Fruit fly (Drosophila melanogaster) whole organism, embryonic: ENCODE results near the gene Ubc6.

Experiments
- BEAF-32 ChIP-seq: fragments of 200-800 bp; sonication (Bioruptor generic); optimal IDR thresholded peaks from 3 replicates; lab custom pipeline; 2017; ENCODE audit warnings: missing biosample characterization, missing genetic modification characterization, mild to moderate bottlenecking, moderate library complexity, missing genetic modification reagents
- CG12071 ChIP-seq: fragments of 200-800 bp; sonication (Bioruptor generic); optimal IDR thresholded peaks from 3 replicates; lab custom pipeline; 2018; ENCODE audit warnings: missing biosample characterization, mild to moderate bottlenecking, missing genetic modification characterization
- CG12104 ChIP-seq: fragments of 200-800 bp; sonication (Bioruptor generic); optimal IDR thresholded peaks from 3 replicates; lab custom pipeline; 2016; ENCODE audit warnings: missing biosample characterization, missing genetic modification characterization
- CG1233 ChIP-seq: fragments of 200-800 bp; sonication (Bioruptor generic); optimal IDR thresholded peaks from 4 replicates; lab custom pipeline; 2018; ENCODE audit warnings: missing biosample characterization, mild to moderate bottlenecking, missing genetic modification characterization
- CG12769 ChIP-seq: fragments of 200-800 bp; sonication (Bioruptor generic); optimal IDR thresholded peaks from 2 replicates; lab custom pipeline; 2019; ENCODE audit warnings: missing biosample characterization, mild to moderate bottlenecking, missing genetic modification characterization, moderate library complexity
- CG14965 ChIP-seq: fragments of 200-800 bp; sonication (Bioruptor generic); optimal IDR thresholded peaks from 2 replicates; lab custom pipeline; 2016; ENCODE audit warnings: missing biosample characterization, missing genetic modification characterization, borderline replicate concordance
- CG15514 ChIP-seq: fragments of 200-800 bp; sonication (Bioruptor generic); optimal IDR thresholded peaks from 3 replicates; lab custom pipeline; 2017; ENCODE audit warnings: missing biosample characterization, missing genetic modification characterization, mild to moderate bottlenecking, moderate library complexity, missing genetic modification reagents
- CG18764 ChIP-seq: fragments of 200-800 bp; sonication (Bioruptor generic); optimal IDR thresholded peaks from 3 replicates; lab custom pipeline; 2016; ENCODE audit warnings: missing biosample characterization, missing genetic modification characterization
- CG2116 ChIP-seq: fragments of 200-800 bp; sonication (Bioruptor generic); optimal IDR thresholded peaks from 3 replicates; lab custom pipeline; 2018; ENCODE audit warnings: missing biosample characterization, mild to moderate bottlenecking, missing genetic modification characterization
- CG2120 ChIP-seq: fragments of 200-800 bp; sonication (Bioruptor generic); optimal IDR thresholded peaks from 3 replicates; lab custom pipeline; 2016; ENCODE audit warnings: missing biosample characterization, missing genetic modification characterization
- CG3163 ChIP-seq: fragments of 200-800 bp; sonication (Bioruptor generic); optimal IDR thresholded peaks from 3 replicates; lab custom pipeline; 2016; ENCODE audit warnings: missing biosample characterization, missing genetic modification characterization
- CG4617 ChIP-seq: fragments of 200-800 bp; sonication (Bioruptor generic); optimal IDR thresholded peaks from 3 replicates; lab custom pipeline; 2016; ENCODE audit warnings: missing biosample characterization, missing genetic modification characterization, borderline replicate concordance
- CG6175 ChIP-seq: fragments of 200-800 bp; sonication (Bioruptor generic); IDR thresholded peaks from 3 replicates; pipeline ENCODE4 v1.3.6; 2022; ENCODE audit warnings: missing biosample characterization, missing genetic modification characterization
- CG6791 ChIP-seq: fragments of 200-800 bp; sonication (Bioruptor generic); IDR thresholded peaks from 3 replicates; pipeline ENCODE4 v1.3.6; 2022; ENCODE audit warnings: missing biosample characterization, missing genetic modification characterization; ENCODE audit not compliant: partially characterized antibody
- CG6854 ChIP-seq: fragments of 200-800 bp; sonication (Bioruptor generic); optimal IDR thresholded peaks from 3 replicates; lab custom pipeline; 2017; ENCODE audit warnings: missing biosample characterization, mild to moderate bottlenecking, missing genetic modification characterization
- CG7357 ChIP-seq: fragments of 200-800 bp; sonication (Bioruptor generic); IDR thresholded peaks from 3 replicates; pipeline ENCODE4 v1.3.6; 2022; ENCODE audit warnings: missing biosample characterization, missing genetic modification characterization
- CG7963 ChIP-seq: fragments of 200-800 bp; sonication (Bioruptor generic); IDR thresholded peaks from 3 replicates; pipeline ENCODE4 v1.3.6; 2022; ENCODE audit warnings: missing biosample characterization, missing genetic modification characterization; ENCODE audit not compliant: partially characterized antibody
- CG9215 ChIP-seq: fragments of 200-800 bp; sonication (Bioruptor generic); IDR thresholded peaks from 2 replicates; pipeline ENCODE4 v1.3.6; 2022; ENCODE audit warnings: missing biosample characterization, missing genetic modification characterization
- CG9727 ChIP-seq: fragments of 200-800 bp; sonication (Bioruptor generic); optimal IDR thresholded peaks from 3 replicates; lab custom pipeline; 2017; ENCODE audit warnings: missing biosample characterization, mild to moderate bottlenecking, missing genetic modification characterization
- Dip3 ChIP-seq: fragments of 200-800 bp; sonication (Bioruptor generic); optimal IDR thresholded peaks from 3 replicates; lab custom pipeline; 2016; ENCODE audit warnings: missing biosample characterization, missing genetic modification characterization
- Dll ChIP-seq: fragments of 200-800 bp; sonication (Bioruptor generic); IDR thresholded peaks from 4 replicates; pipeline ENCODE4 v1.3.6; 2022; ENCODE audit warnings: missing biosample characterization, missing genetic modification characterization; ENCODE audit not compliant: partially characterized antibody
- Doc3 ChIP-seq: fragments of 200-800 bp; sonication (Bioruptor generic); IDR thresholded peaks from 3 replicates; pipeline ENCODE4 v1.3.6; 2022; ENCODE audit warnings: missing biosample characterization, missing genetic modification characterization; ENCODE audit not compliant: partially characterized antibody
- Dref ChIP-seq: fragments of 200-800 bp; sonication (Bioruptor generic); IDR thresholded peaks from 2 replicates; pipeline ENCODE4 v1.3.6; 2022; ENCODE audit warnings: missing biosample characterization, missing genetic modification characterization
- GATAe ChIP-seq: fragments of 200-800 bp; sonication (Bioruptor generic); conservative IDR thresholded peaks from 2 replicates; pipeline ENCODE4 v1.3.6; 2022; ENCODE audit warnings: missing biosample characterization, missing genetic modification characterization
- Gug ChIP-seq: fragments of 200-800 bp; sonication (Bioruptor generic); IDR thresholded peaks from 4 replicates; pipeline ENCODE4 v1.3.6; 2022; ENCODE audit warnings: missing biosample characterization, missing genetic modification characterization
- H15 ChIP-seq: fragments of 200-800 bp; sonication (Bioruptor generic); IDR thresholded peaks from 3 replicates; pipeline ENCODE4 v1.3.6; 2022; ENCODE audit warnings: missing biosample characterization, missing genetic modification characterization
- Mes4 ChIP-seq: fragments of 200-800 bp; sonication (Bioruptor generic); optimal IDR thresholded peaks from 2 replicates; lab custom pipeline; 2016; ENCODE audit warnings: missing biosample characterization, missing genetic modification characterization
- Sry-δ ChIP-seq: fragments of 200-800 bp; sonication (Bioruptor generic); optimal IDR thresholded peaks from 2 replicates; lab custom pipeline; 2016; ENCODE audit warnings: missing biosample characterization, missing genetic modification characterization
- aop ChIP-seq: fragments of 200-800 bp; sonication (Bioruptor generic); IDR thresholded peaks from 2 replicates; pipeline ENCODE4 v1.3.6; 2022; ENCODE audit warnings: missing biosample characterization, missing genetic modification characterization
- ase ChIP-seq: fragments of 200-800 bp; sonication (Bioruptor generic); IDR thresholded peaks from 3 replicates; pipeline ENCODE4 v1.3.6; 2022; ENCODE audit warnings: missing biosample characterization, missing genetic modification characterization
- cato ChIP-seq: fragments of 200-800 bp; sonication (Bioruptor generic); optimal IDR thresholded peaks from 2 replicates; lab custom pipeline; 2016; ENCODE audit warnings: missing biosample characterization, missing genetic modification characterization, borderline replicate concordance
- cg ChIP-seq: fragments of 200-800 bp; sonication (Bioruptor generic); optimal IDR thresholded peaks from 3 replicates; lab custom pipeline; 2019; ENCODE audit warnings: missing biosample characterization, mild to moderate bottlenecking, missing genetic modification characterization, moderate library complexity
- crol ChIP-seq: fragments of 200-800 bp; sonication (Bioruptor generic); IDR thresholded peaks from 2 replicates; pipeline ENCODE4 v1.3.6; 2022; ENCODE audit warnings: missing biosample characterization, missing genetic modification characterization
- dmrt11E ChIP-seq: fragments of 200-800 bp; sonication (Bioruptor generic); optimal IDR thresholded peaks from 3 replicates; lab custom pipeline; 2018; ENCODE audit warnings: missing biosample characterization, mild to moderate bottlenecking, missing genetic modification characterization, moderate library complexity
- dysf ChIP-seq: fragments of 200-800 bp; sonication (Bioruptor generic); IDR thresholded peaks from 3 replicates; pipeline ENCODE4 v1.3.6; 2022; ENCODE audit warnings: missing biosample characterization, missing genetic modification characterization
- ems ChIP-seq: fragments of 200-800 bp; sonication (Bioruptor generic); optimal IDR thresholded peaks from 3 replicates; lab custom pipeline; 2016; ENCODE audit warnings: missing biosample characterization, missing genetic modification characterization
- esg ChIP-seq: fragments of 200-800 bp; sonication (Bioruptor generic); conservative IDR thresholded peaks from 2 replicates; pipeline ENCODE4 v1.3.6; 2022; ENCODE audit warnings: missing biosample characterization, missing genetic modification characterization
- gcm ChIP-seq: fragments of 200-800 bp; sonication (Bioruptor generic); optimal IDR thresholded peaks from 2 replicates; lab custom pipeline; 2019; ENCODE audit warnings: missing biosample characterization, mild to moderate bottlenecking, missing genetic modification characterization, moderate library complexity
- gem ChIP-seq: fragments of 200-800 bp; sonication (Bioruptor generic); optimal IDR thresholded peaks from 2 replicates; lab custom pipeline; 2019; ENCODE audit warnings: missing biosample characterization, mild to moderate bottlenecking, missing genetic modification characterization, moderate library complexity
- grau ChIP-seq: fragments of 200-800 bp; optimal IDR thresholded peaks from 3 replicates; lab custom pipeline; 2019; ENCODE audit warnings: missing biosample characterization, mild to moderate bottlenecking, missing genetic modification characterization, moderate library complexity
- pan ChIP-seq, 4 experiments: fragments of >200 bp in 3 of 4; fragments of 200-800 bp in 1 of 4; sonication (Bioruptor generic) in 1 of 4; optimal IDR thresholded peaks in 3 of 4; IDR thresholded peaks in 1 of 4; 2 replicates each; pipeline versions ENCODE4 v1.3.6 to Lab custom; 2017 to 2022; ENCODE audit warnings: missing biosample characterization in 2 of 4, missing genetic modification characterization in 2 of 4, mixed read lengths in 1 of 4
- pho ChIP-seq: fragments of 200-800 bp; sonication (Bioruptor generic); optimal IDR thresholded peaks from 2 replicates; lab custom pipeline; 2016; ENCODE audit warnings: missing biosample characterization, missing genetic modification characterization
- pros ChIP-seq: fragments of 200-800 bp; sonication (Bioruptor generic); optimal IDR thresholded peaks from 3 replicates; lab custom pipeline; 2019; ENCODE audit warnings: missing biosample characterization, mild to moderate bottlenecking, missing genetic modification characterization, moderate library complexity
- schlank ChIP-seq: fragments of 200-800 bp; sonication (Bioruptor generic); optimal IDR thresholded peaks from 2 replicates; lab custom pipeline; 2018; ENCODE audit warnings: missing biosample characterization, mild to moderate bottlenecking, missing genetic modification characterization
- sd ChIP-seq: fragments of 200-800 bp; sonication (Bioruptor generic); optimal IDR thresholded peaks from 3 replicates; lab custom pipeline; 2018; ENCODE audit warnings: missing biosample characterization, mild to moderate bottlenecking, missing genetic modification characterization, moderate library complexity
- stwl ChIP-seq: fragments of 200-800 bp; sonication (Bioruptor generic); optimal IDR thresholded peaks from 3 replicates; lab custom pipeline; 2018; ENCODE audit warnings: missing biosample characterization, mild to moderate bottlenecking, missing genetic modification characterization, moderate library complexity
- tgo ChIP-seq: fragments of 200-800 bp; sonication (Bioruptor generic); IDR thresholded peaks from 3 replicates; pipeline ENCODE4 v1.3.6; 2022; ENCODE audit warnings: missing biosample characterization, missing genetic modification characterization
- trh ChIP-seq: fragments of 200-800 bp; sonication (Bioruptor generic); optimal IDR thresholded peaks from 2 replicates; lab custom pipeline; 2016; ENCODE audit warnings: missing biosample characterization, missing genetic modification characterization
- zen ChIP-seq: fragments of 200-800 bp; sonication (Bioruptor generic); optimal IDR thresholded peaks from 3 replicates; lab custom pipeline; 2018; ENCODE audit warnings: missing biosample characterization, mild to moderate bottlenecking, missing genetic modification characterization, moderate library complexity

Gene Ubc6

DNA sequence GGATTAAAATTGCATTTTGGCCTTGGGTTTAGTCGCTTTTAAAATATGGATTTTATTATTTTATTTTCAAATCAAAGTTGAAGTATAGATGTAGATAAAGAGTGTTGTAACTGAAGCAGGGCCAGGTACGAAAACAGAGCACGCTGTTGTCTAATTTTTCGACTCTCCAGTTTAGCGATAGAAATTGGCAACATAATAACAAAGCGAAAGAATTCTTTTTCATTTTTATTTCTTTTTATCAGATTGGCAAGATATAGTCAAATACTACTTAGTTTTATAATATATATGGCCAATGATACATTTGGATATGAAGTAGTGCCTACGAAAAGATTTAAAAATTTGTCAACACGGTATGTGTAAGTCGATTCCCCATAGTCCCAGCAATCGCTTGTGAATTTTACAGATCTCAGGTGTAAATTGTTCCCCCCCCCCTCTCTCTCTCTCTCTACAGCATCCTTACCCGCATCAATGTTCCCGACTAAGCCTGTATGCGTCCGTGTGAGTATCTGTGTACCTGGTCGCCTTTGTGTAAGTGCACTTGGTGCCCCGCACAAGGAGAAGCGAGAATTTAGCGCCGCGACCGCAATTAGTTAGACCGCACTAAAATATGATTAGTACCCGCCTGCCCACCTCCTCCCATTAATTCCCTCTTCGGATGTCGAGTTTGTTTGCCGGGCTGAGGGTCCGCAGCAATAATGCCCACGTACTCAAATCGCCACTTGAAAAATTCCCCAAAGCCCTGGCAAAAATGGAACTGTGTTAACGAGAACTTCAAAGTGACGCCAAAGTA lies 23.6 kb upstream of the Ubc6 start (continued):
- TF ChIP-seq stwl (tag; lab: Kevin White, UChicago) = no peak
- TF ChIP-seq gcm (GFP tag; lab: Kevin White, UChicago) = peak; percentile 60
- TF ChIP-seq dmrt11E (tag; lab: Kevin White, UChicago) = peak; percentile 19
- no peak for TF ChIP-seq CG2120
- no peak for TF ChIP-seq CG4617 (GFP tag; lab: Kevin White, UChicago)
- no peak for TF ChIP-seq ase (GFP tag; lab: Robert Waterston, UW)
- peak; percentile 10 for TF ChIP-seq CG9727 (GFP tag; lab: Kevin White, UChicago)
- TF ChIP-seq H15 (GFP tag; lab: Robert Waterston, UW) = no peak
- peak; percentile 40 for TF ChIP-seq cg (GFP tag; lab: Kevin White, UChicago)
- no peak for TF ChIP-seq CG12104
- no peak for TF ChIP-seq CG6791 (GFP tag; lab: Robert Waterston, UW)
- peak; percentile 21 for TF ChIP-seq zen
- no peak for TF ChIP-seq CG3163 (GFP tag; lab: Kevin White, UChicago)
- no peak for TF ChIP-seq Gug
- TF ChIP-seq BEAF-32 (GFP tag; lab: Kevin White, UChicago) = no peak
- no peak for TF ChIP-seq sd (tag; lab: Kevin White, UChicago)
- TF ChIP-seq CG14965 = no peak
- TF ChIP-seq aop (GFP tag; lab: Robert Waterston, UW) = no peak
- TF ChIP-seq CG12769 = peak; percentile 0
- no peak for TF ChIP-seq CG2116 (GFP tag; lab: Kevin White, UChicago)
- TF ChIP-seq crol = peak; percentile 82
- TF ChIP-seq pan (optimal IDR thresholded peaks at IDR 0.05; lab: Kevin White, UChicago) = peak in 1 of 2 experiments; percentile 22
- peak in 1 of 2 experiments; percentile 55 for TF ChIP-seq pan (GFP tag; optimal IDR thresholded peaks at IDR 0.05 in 1 of 2, IDR thresholded peaks at IDR 0.05 in 1 of 2)
- TF ChIP-seq ems = no peak
- TF ChIP-seq CG6854 (GFP tag; lab: Kevin White, UChicago) = no peak
- TF ChIP-seq dysf (GFP tag; lab: Robert Waterston, UW) = no peak
- TF ChIP-seq pros (GFP tag; lab: Kevin White, UChicago) = no peak
- TF ChIP-seq CG7357 = no peak
- no peak for TF ChIP-seq pho
- TF ChIP-seq trh = no peak
- no peak for TF ChIP-seq Dref
- TF ChIP-seq CG6175 (GFP tag; lab: Robert Waterston, UW) = no peak
- TF ChIP-seq tgo (GFP tag; lab: Robert Waterston, UW) = no peak
- no peak for TF ChIP-seq schlank (tag; lab: Kevin White, UChicago)
- TF ChIP-seq CG9215 (GFP tag; lab: Robert Waterston, UW) = no peak
- TF ChIP-seq Dip3 (GFP tag; lab: Kevin White, UChicago) = no peak
- TF ChIP-seq Doc3 (GFP tag; lab: Robert Waterston, UW) = no peak
- TF ChIP-seq gem (tag; lab: Kevin White, UChicago) = peak; percentile 5
- TF ChIP-seq CG12071 = no peak
- no peak for TF ChIP-seq cato
- TF ChIP-seq Mes4 = no peak
- no peak for TF ChIP-seq Dll
- TF ChIP-seq CG18764 (GFP tag; lab: Kevin White, UChicago) = no peak
- no peak for TF ChIP-seq CG15514 (GFP tag; lab: Kevin White, UChicago)
- TF ChIP-seq grau (tag; lab: Kevin White, UChicago) = no peak
- TF ChIP-seq GATAe = no peak
- no peak for TF ChIP-seq CG7963 (GFP tag; lab: Robert Waterston, UW)
- TF ChIP-seq esg (GFP tag; lab: Robert Waterston, UW) = no peak
- TF ChIP-seq CG1233 = no peak
- TF ChIP-seq Sry-δ (GFP tag; lab: Kevin White, UChicago) = no peak
